Worm (Caenorhabditis elegans): ENCODE data around the gene vha-12.

The vha-12 gene

ce11 chrX:4235752-4236151 lies 44.9 kb downstream of the vha-12 start, which contains the start of gene rab-37:
rab-37 (minus strand) TSS chrX:4235852.
- TF ChIP-seq elt-3 (tag; optimal IDR thresholded peaks at IDR 0.05): no peak
- no peak for TF ChIP-seq nhr-237 (tag; optimal IDR thresholded peaks at IDR 0.05)
- no peak for TF ChIP-seq ztf-1 (GFP tag; conservative IDR thresholded peaks at IDR 0.05)
- TF ChIP-seq elt-1 (tag; optimal IDR thresholded peaks at IDR 0.05): no peak
- TF ChIP-seq ama-1 (optimal IDR thresholded peaks at IDR 0.05): no peak
- no peak for TF ChIP-seq R02D3.7 (tag; optimal IDR thresholded peaks at IDR 0.05)

ce11 chrX:4238971-4239370 lies 48.1 kb downstream of the vha-12 start:
- TF ChIP-seq sma-9 (GFP tag; optimal IDR thresholded peaks at IDR 0.05) (peak; percentile 69), sma-9 (tag; optimal IDR thresholded peaks at IDR 0.05) (no peak), nhr-129 (tag; optimal IDR thresholded peaks at IDR 0.05) (no peak)

All from whole organism, L2 larva.